Fruit fly (Drosophila melanogaster) whole organism, embryonic: Measurements from ENCODE around the gene frj.

Source experiments
- C15 ChIP-seq: fragments of 200-800 bp; sonication (Bioruptor generic); IDR thresholded peaks from 3 replicates; pipeline ENCODE4 v1.3.6; 2022; ENCODE audit warnings: missing biosample characterization, missing genetic modification characterization
- CG12299 ChIP-seq: fragments of 200-800 bp; sonication (Bioruptor generic); optimal IDR thresholded peaks from 2 replicates; lab custom pipeline; 2018; ENCODE audit warnings: missing biosample characterization, mild to moderate bottlenecking, missing genetic modification characterization
- CG12391 ChIP-seq: fragments of 200-800 bp; sonication (Bioruptor generic); optimal IDR thresholded peaks from 3 replicates; lab custom pipeline; 2018; ENCODE audit warnings: missing biosample characterization, mild to moderate bottlenecking, missing genetic modification characterization, moderate library complexity
- CG12744 ChIP-seq: fragments of 200-800 bp; sonication (Bioruptor generic); optimal IDR thresholded peaks from 2 replicates; lab custom pipeline; 2016; ENCODE audit warnings: missing biosample characterization, missing genetic modification characterization
- CG14710 ChIP-seq: fragments of 200-800 bp; sonication (Bioruptor generic); optimal IDR thresholded peaks from 3 replicates; lab custom pipeline; 2019; ENCODE audit warnings: missing biosample characterization, mild to moderate bottlenecking, missing genetic modification characterization, moderate library complexity
- CG14860 ChIP-seq: fragments of 200-800 bp; sonication (Bioruptor generic); IDR thresholded peaks from 3 replicates; pipeline ENCODE4 v1.3.6; 2022; ENCODE audit warnings: missing biosample characterization, missing genetic modification characterization; ENCODE audit not compliant: partially characterized antibody
- CG15696 ChIP-seq: fragments of 200-800 bp; sonication (Bioruptor generic); optimal IDR thresholded peaks from 2 replicates; lab custom pipeline; 2019; ENCODE audit warnings: missing biosample characterization, mild to moderate bottlenecking, missing genetic modification characterization, moderate library complexity
- CG1647 ChIP-seq: fragments of 200-800 bp; sonication (Bioruptor generic); optimal IDR thresholded peaks from 3 replicates; lab custom pipeline; 2016; ENCODE audit warnings: missing biosample characterization, missing genetic modification characterization
- CG17359 ChIP-seq: fragments of 200-800 bp; sonication (Bioruptor generic); optimal IDR thresholded peaks from 3 replicates; lab custom pipeline; 2018; ENCODE audit warnings: missing biosample characterization, mild to moderate bottlenecking, missing genetic modification characterization, moderate library complexity
- CG18262 ChIP-seq: fragments of 200-800 bp; optimal IDR thresholded peaks from 3 replicates; lab custom pipeline; 2019; ENCODE audit warnings: missing biosample characterization, mild to moderate bottlenecking, missing genetic modification characterization, moderate library complexity
- CG30431 ChIP-seq: fragments of 200-800 bp; sonication (Bioruptor generic); optimal IDR thresholded peaks from 2 replicates; lab custom pipeline; 2017; ENCODE audit warnings: missing biosample characterization, missing genetic modification characterization
- CG3163 ChIP-seq: fragments of 200-800 bp; sonication (Bioruptor generic); optimal IDR thresholded peaks from 3 replicates; lab custom pipeline; 2016; ENCODE audit warnings: missing biosample characterization, missing genetic modification characterization
- CG33557 ChIP-seq: fragments of 200-800 bp; sonication (Bioruptor generic); optimal IDR thresholded peaks from 2 replicates; lab custom pipeline; 2019; ENCODE audit warnings: missing biosample characterization, mild to moderate bottlenecking, missing genetic modification characterization, moderate library complexity
- CG3838 ChIP-seq: fragments of 200-800 bp; sonication (Bioruptor generic); optimal IDR thresholded peaks from 3 replicates; lab custom pipeline; 2016; ENCODE audit warnings: missing biosample characterization, missing genetic modification characterization
- CG5245 ChIP-seq: fragments of 200-800 bp; sonication (Bioruptor generic); optimal IDR thresholded peaks from 3 replicates; lab custom pipeline; 2016; ENCODE audit warnings: missing biosample characterization, missing genetic modification characterization
- CG6175 ChIP-seq: fragments of 200-800 bp; sonication (Bioruptor generic); IDR thresholded peaks from 3 replicates; pipeline ENCODE4 v1.3.6; 2022; ENCODE audit warnings: missing biosample characterization, missing genetic modification characterization
- CG7271 ChIP-seq: fragments of 200-800 bp; sonication (Bioruptor generic); optimal IDR thresholded peaks from 2 replicates; lab custom pipeline; 2018; ENCODE audit warnings: missing biosample characterization, mild to moderate bottlenecking, missing genetic modification characterization, moderate library complexity
- CG8478 ChIP-seq: fragments of >200 bp; optimal IDR thresholded peaks from 2 replicates; lab custom pipeline; 2018
- CG9797 ChIP-seq: fragments of 200-800 bp; sonication (Bioruptor generic); optimal IDR thresholded peaks from 3 replicates; lab custom pipeline; 2018; ENCODE audit warnings: missing biosample characterization, mild to moderate bottlenecking, missing genetic modification characterization
- CkIIα-i1 ChIP-seq: fragments of 200-800 bp; sonication (Bioruptor generic); IDR thresholded peaks from 2 replicates; pipeline ENCODE4 v1.3.6; 2022; ENCODE audit warnings: missing biosample characterization, missing genetic modification characterization
- Dad ChIP-seq: fragments of 200-800 bp; sonication (Bioruptor generic); optimal IDR thresholded peaks from 3 replicates; lab custom pipeline; 2016; ENCODE audit warnings: missing biosample characterization, missing genetic modification characterization
- E2f2 ChIP-seq: fragments of 200-800 bp; sonication (Bioruptor generic); IDR thresholded peaks from 2 replicates; pipeline ENCODE4 v1.3.6; 2022; ENCODE audit warnings: missing biosample characterization, missing genetic modification characterization
- Gsc ChIP-seq: fragments of 200-800 bp; sonication (Bioruptor generic); IDR thresholded peaks from 2 replicates; pipeline ENCODE4 v1.3.6; 2022; ENCODE audit warnings: missing biosample characterization, missing genetic modification characterization
- HLH3B ChIP-seq: fragments of 200-800 bp; sonication (Bioruptor generic); IDR thresholded peaks from 2 replicates; pipeline ENCODE4 v1.3.6; 2022; ENCODE audit warnings: missing biosample characterization, missing genetic modification characterization
- Lhr ChIP-seq: fragments of 200-800 bp; sonication (Bioruptor generic); optimal IDR thresholded peaks from 3 replicates; lab custom pipeline; 2017; ENCODE audit warnings: mild to moderate bottlenecking, missing biosample characterization, missing genetic modification reagents, missing genetic modification characterization
- Mad ChIP-seq: fragments of 200-800 bp; sonication (Bioruptor generic); optimal IDR thresholded peaks from 2 replicates; lab custom pipeline; 2016; ENCODE audit warnings: missing biosample characterization, missing genetic modification characterization
- Neu2 ChIP-seq: fragments of 200-800 bp; sonication (Bioruptor generic); optimal IDR thresholded peaks from 3 replicates; lab custom pipeline; 2016; ENCODE audit warnings: missing biosample characterization, missing genetic modification characterization, borderline replicate concordance
- Usf ChIP-seq: fragments of 200-800 bp; sonication (Bioruptor generic); optimal IDR thresholded peaks from 2 replicates; lab custom pipeline; 2017; ENCODE audit warnings: missing genotype, missing biosample characterization, missing genetic modification characterization
- Vsx1 ChIP-seq: fragments of 200-800 bp; sonication (Bioruptor generic); optimal IDR thresholded peaks from 2 replicates; lab custom pipeline; 2017; ENCODE audit warnings: missing biosample characterization, mild to moderate bottlenecking, missing genetic modification characterization, missing genetic modification reagents
- az2 ChIP-seq: fragments of 200-800 bp; sonication (Bioruptor generic); optimal IDR thresholded peaks from 3 replicates; lab custom pipeline; 2016; ENCODE audit warnings: missing biosample characterization, missing genetic modification characterization
- bigmax ChIP-seq: fragments of 200-800 bp; sonication (Bioruptor generic); optimal IDR thresholded peaks from 2 replicates; lab custom pipeline; 2018; ENCODE audit warnings: missing biosample characterization, mild to moderate bottlenecking, missing genetic modification characterization
- chn ChIP-seq: fragments of 200-800 bp; sonication (Bioruptor generic); optimal IDR thresholded peaks from 2 replicates; lab custom pipeline; 2016; ENCODE audit warnings: missing biosample characterization, missing genetic modification characterization
- eve ChIP-seq, 2 experiments: fragments of >200 bp; optimal IDR thresholded peaks; 2 replicates each; lab custom pipeline; 2017; ENCODE audit warnings: missing biosample characterization in 2 of 2, missing genetic modification characterization in 2 of 2
- eyg ChIP-seq: fragments of 200-800 bp; sonication (Bioruptor generic); optimal IDR thresholded peaks from 3 replicates; lab custom pipeline; 2016; ENCODE audit warnings: missing biosample characterization, missing genetic modification characterization
- fd102C ChIP-seq: fragments of 200-800 bp; sonication (Bioruptor generic); optimal IDR thresholded peaks from 2 replicates; lab custom pipeline; 2018; ENCODE audit warnings: missing biosample characterization, mild to moderate bottlenecking, missing genetic modification characterization, moderate library complexity
- ftz-f1 ChIP-seq: fragments of 200-800 bp; sonication (Bioruptor generic); optimal IDR thresholded peaks from 2 replicates; lab custom pipeline; 2016; ENCODE audit warnings: missing biosample characterization, missing genetic modification characterization
- gcm ChIP-seq: fragments of 200-800 bp; sonication (Bioruptor generic); optimal IDR thresholded peaks from 2 replicates; lab custom pipeline; 2019; ENCODE audit warnings: missing biosample characterization, mild to moderate bottlenecking, missing genetic modification characterization, moderate library complexity
- gsb ChIP-seq: fragments of 200-800 bp; sonication (Bioruptor generic); IDR thresholded peaks from 2 replicates; pipeline ENCODE4 v1.3.6; 2022; ENCODE audit warnings: missing biosample characterization, missing genetic modification characterization
- klu ChIP-seq: fragments of 200-800 bp; sonication (Bioruptor generic); IDR thresholded peaks from 2 replicates; pipeline ENCODE4 v1.3.6; 2022; ENCODE audit warnings: missing biosample characterization, missing genetic modification characterization
- lab ChIP-seq: fragments of 200-800 bp; sonication (Bioruptor generic); optimal IDR thresholded peaks from 3 replicates; lab custom pipeline; 2017; ENCODE audit warnings: missing biosample characterization, missing genetic modification characterization, mild to moderate bottlenecking, moderate library complexity, missing genetic modification reagents
- lola ChIP-seq, 3 experiments: fragments of >200 bp in 2 of 3; fragments of 200-800 bp in 1 of 3; sonication (Bioruptor generic) in 1 of 3; optimal IDR thresholded peaks; 2 replicates each; lab custom pipeline; 2017 to 2019; ENCODE audit warnings: missing biosample characterization in 3 of 3, missing genetic modification characterization in 3 of 3, mild to moderate bottlenecking in 1 of 3, moderate library complexity in 1 of 3
- mam ChIP-seq: fragments of 200-800 bp; sonication (Bioruptor generic); optimal IDR thresholded peaks from 3 replicates; lab custom pipeline; 2016; ENCODE audit warnings: missing biosample characterization, missing genetic modification characterization
- nerfin-1 ChIP-seq: fragments of 200-800 bp; sonication (Bioruptor generic); optimal IDR thresholded peaks from 3 replicates; lab custom pipeline; 2019; ENCODE audit warnings: missing biosample characterization, mild to moderate bottlenecking, missing genetic modification characterization, moderate library complexity
- pnt ChIP-seq: fragments of 200-800 bp; sonication (Bioruptor generic); optimal IDR thresholded peaks from 3 replicates; lab custom pipeline; 2016; ENCODE audit warnings: missing biosample characterization, missing genetic modification characterization
- sd ChIP-seq: fragments of 200-800 bp; sonication (Bioruptor generic); optimal IDR thresholded peaks from 3 replicates; lab custom pipeline; 2018; ENCODE audit warnings: missing biosample characterization, mild to moderate bottlenecking, missing genetic modification characterization, moderate library complexity
- tin ChIP-seq: fragments of 200-800 bp; sonication (Bioruptor generic); optimal IDR thresholded peaks from 3 replicates; lab custom pipeline; 2016; ENCODE audit warnings: missing biosample characterization, missing genetic modification characterization
- unc-4 ChIP-seq: fragments of 200-800 bp; sonication (Bioruptor generic); IDR thresholded peaks from 2 replicates; pipeline ENCODE4 v1.3.6; 2022; ENCODE audit warnings: missing biosample characterization, missing genetic modification characterization; ENCODE audit not compliant: partially characterized antibody
- vnd ChIP-seq: fragments of 200-800 bp; sonication (Bioruptor generic); IDR thresholded peaks from 3 replicates; pipeline ENCODE4 v1.3.6; 2022; ENCODE audit warnings: missing biosample characterization, missing genetic modification characterization; ENCODE audit not compliant: partially characterized antibody
- vvl ChIP-seq: fragments of 200-800 bp; sonication (Bioruptor generic); IDR thresholded peaks from 2 replicates; pipeline ENCODE4 v1.3.6; 2022; ENCODE audit warnings: missing biosample characterization, missing genetic modification characterization

The frj gene

dm6 chr2L:6455955-6456599 is at the start of gene frj (continued):
- TF ChIP-seq vnd (GFP tag; lab: Robert Waterston, UW) (0 out of 3 replicates have a peak, but pooled peaks have one; percentile 18), Dad (GFP tag; lab: Kevin White, UChicago) (peak; percentile 37), CG6175 (0 out of 3 replicates have a peak, but pooled peaks have one; percentile 41), vvl (GFP tag; lab: Robert Waterston, UW) (peak; percentile 82; the same call in 1 of the 2 replicates), Mad (GFP tag; lab: Kevin White, UChicago) (peak; percentile 71), E2f2 (GFP tag; lab: Robert Waterston, UW) (peak; percentile 55), gcm (GFP tag; lab: Kevin White, UChicago) (peak; percentile 10), klu (GFP tag; lab: Robert Waterston, UW) (peak; percentile 48; the same call in 1 of the 2 replicates), Neu2 (GFP tag; lab: Kevin White, UChicago) (peak; percentile 9), pnt (GFP tag; lab: Kevin White, UChicago) (peak; percentile 81), CG1647 (GFP tag; lab: Kevin White, UChicago) (peak; percentile 19), CG14710 (peak; percentile 97), Gsc (GFP tag; lab: Robert Waterston, UW) (no peak), CkIIα-i1 (GFP tag; lab: Robert Waterston, UW) (no peak), Usf (peak; percentile 33), eyg (GFP tag; lab: Kevin White, UChicago) (peak; percentile 42), CG33557 (GFP tag; lab: Kevin White, UChicago) (no peak), mam (GFP tag; lab: Kevin White, UChicago) (peak; percentile 80), CG7271 (tag; lab: Kevin White, UChicago) (no peak), CG3163 (GFP tag; lab: Kevin White, UChicago) (no peak), nerfin-1 (tag; lab: Kevin White, UChicago) (peak; percentile 71), CG12391 (peak; percentile 73), lola (GFP tag; optimal IDR thresholded peaks at IDR 0.05; lab: Kevin White, UChicago) (peak in 2 of 3 experiments; percentile 26 to 91), CG15696 (tag; lab: Kevin White, UChicago) (peak; percentile 58), sd (peak; percentile 51), Lhr (GFP tag; lab: Kevin White, UChicago) (peak; percentile 92), az2 (peak; percentile 53), lab (GFP tag; lab: Kevin White, UChicago) (peak; percentile 66), CG5245 (peak; percentile 42), gsb (GFP tag; lab: Robert Waterston, UW) (no peak), CG14860 (GFP tag; lab: Robert Waterston, UW) (peak; percentile 60; the same call in 2 of the 3 replicates), Vsx1 (GFP tag; lab: Kevin White, UChicago) (peak; percentile 43), chn (GFP tag; lab: Kevin White, UChicago) (peak; percentile 55), CG12299 (tag; lab: Kevin White, UChicago) (peak; percentile 62), C15 (GFP tag; lab: Robert Waterston, UW) (no peak), CG18262 (tag; lab: Kevin White, UChicago) (peak; percentile 49), CG3838 (GFP tag; lab: Kevin White, UChicago) (peak; percentile 54), CG30431 (GFP tag; lab: Kevin White, UChicago) (peak; percentile 51), tin (GFP tag; lab: Kevin White, UChicago) (peak; percentile 67), ftz-f1 (GFP tag; lab: Kevin White, UChicago) (no peak), HLH3B (GFP tag; lab: Robert Waterston, UW) (peak; percentile 64), CG12744 (GFP tag; lab: Kevin White, UChicago) (peak; percentile 12), bigmax (GFP tag; lab: Kevin White, UChicago) (no peak), fd102C (GFP tag; lab: Kevin White, UChicago) (no peak), unc-4 (GFP tag; lab: Robert Waterston, UW) (peak; percentile 63), eve (GFP tag; optimal IDR thresholded peaks at IDR 0.05; lab: Kevin White, UChicago) (no peak), CG17359 (tag; lab: Kevin White, UChicago) (peak; percentile 57), CG8478 (lab: Kevin White, UChicago) (no peak), CG9797 (peak; percentile 94)
